Fruit fly (Drosophila melanogaster): ENCODE results near the gene Cox10.

Cox10 gene

dm6 chr2L:10321036-10321583 is 10.2 kb upstream of the Cox10 start:
- TF ChIP-seq h (GFP tag; optimal IDR thresholded peaks at IDR 0.05) (peak; percentile 11), brk (GFP tag; optimal IDR thresholded peaks at IDR 0.05) (peak; percentile 10), fru (GFP tag; optimal IDR thresholded peaks at IDR 0.05) (no peak), Rel (GFP tag; optimal IDR thresholded peaks at IDR 0.05) (no peak), Rel (tag; optimal IDR thresholded peaks at IDR 0.05) (peak; percentile 69), woc (GFP tag; optimal IDR thresholded peaks at IDR 0.05) (peak; percentile 10), CrebA (GFP tag; optimal IDR thresholded peaks at IDR 0.05; ENCODE audit: borderline replicate concordance) (no peak), Myc (optimal IDR thresholded peaks at IDR 0.05) (no peak), rgr (GFP tag; optimal IDR thresholded peaks at IDR 0.05) (no peak)

DNA sequence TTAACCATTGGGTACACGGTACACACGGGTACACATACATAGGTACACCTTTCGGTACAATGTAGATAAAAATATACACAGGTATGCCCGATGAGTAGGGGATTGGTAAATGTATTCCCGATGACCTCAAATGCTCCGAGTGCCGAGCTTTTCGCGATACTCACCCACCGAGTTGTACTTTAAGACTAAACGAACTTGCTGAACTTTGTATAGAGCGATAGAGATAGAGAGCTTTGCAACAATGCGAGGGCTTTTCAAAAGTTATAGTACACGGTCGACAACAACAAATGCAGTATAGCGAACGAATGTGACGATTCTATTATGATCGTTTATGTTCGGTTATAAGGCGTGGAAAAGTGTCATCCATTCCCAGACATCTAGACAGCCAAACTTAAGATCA is 9.7 kb upstream of the Cox10 start:
- TF ChIP-seq h (GFP tag; optimal IDR thresholded peaks at IDR 0.05) (no peak), Rel (GFP tag; optimal IDR thresholded peaks at IDR 0.05) (peak; percentile 21), Rel (tag; optimal IDR thresholded peaks at IDR 0.05) (no peak)

DNA sequence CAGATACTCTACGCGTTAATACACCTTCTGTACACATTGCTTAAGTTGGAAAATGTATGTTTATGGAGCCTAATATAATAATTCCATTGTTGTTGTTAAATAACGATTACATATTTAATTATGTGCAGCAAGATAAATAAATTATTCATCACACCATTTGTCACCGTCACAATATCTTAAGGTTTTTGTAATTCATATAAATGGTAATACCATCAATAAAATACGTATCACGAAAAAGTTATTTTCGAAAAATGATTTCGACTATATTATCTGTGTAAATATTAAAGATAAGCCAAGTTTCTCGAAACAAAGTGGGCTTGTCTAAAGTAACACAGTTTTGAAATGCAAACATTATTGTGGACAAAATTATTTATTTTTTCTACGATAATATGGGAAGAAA is 9.1 kb upstream of the Cox10 start, which contains the start of gene CG4995:
TSS of gene CG4995 (plus strand) at position 301 of the 400 bp plus-strand sequence.
- TF ChIP-seq pan (optimal IDR thresholded peaks at IDR 0.05) (no peak), Vsx2 (GFP tag; optimal IDR thresholded peaks at IDR 0.05; ENCODE audit: partially characterized antibody) (no peak), Hnf4 (GFP tag; optimal IDR thresholded peaks at IDR 0.05) (no peak), dsf (GFP tag; optimal IDR thresholded peaks at IDR 0.05; ENCODE audit: borderline replicate concordance) (no peak), rgr (GFP tag; optimal IDR thresholded peaks at IDR 0.05) (no peak), Sp1 (GFP tag; optimal IDR thresholded peaks at IDR 0.05) (no peak), Dfd (GFP tag; optimal IDR thresholded peaks at IDR 0.05) (no peak), CG9705 (GFP tag; optimal IDR thresholded peaks at IDR 0.05) (no peak), tai (GFP tag; optimal IDR thresholded peaks at IDR 0.05) (no peak)

- no peak for TF ChIP-seq foxo (GFP tag; optimal IDR thresholded peaks at IDR 0.05)
- TF ChIP-seq Hr83 (GFP tag; optimal IDR thresholded peaks at IDR 0.05; ENCODE audit: poor library complexity, severe bottlenecking) = no peak
- no peak for TF ChIP-seq Rel (GFP tag; optimal IDR thresholded peaks at IDR 0.05)
- TF ChIP-seq Rel (tag; optimal IDR thresholded peaks at IDR 0.05) = peak; percentile 77
Measured at dm6 chr2L:10322773-10323487, 8.3 kb upstream of the Cox10 start, which contains the start of gene CG5381. TSS of gene CG5381 (minus strand) at chr2L:10323102.

DNA sequence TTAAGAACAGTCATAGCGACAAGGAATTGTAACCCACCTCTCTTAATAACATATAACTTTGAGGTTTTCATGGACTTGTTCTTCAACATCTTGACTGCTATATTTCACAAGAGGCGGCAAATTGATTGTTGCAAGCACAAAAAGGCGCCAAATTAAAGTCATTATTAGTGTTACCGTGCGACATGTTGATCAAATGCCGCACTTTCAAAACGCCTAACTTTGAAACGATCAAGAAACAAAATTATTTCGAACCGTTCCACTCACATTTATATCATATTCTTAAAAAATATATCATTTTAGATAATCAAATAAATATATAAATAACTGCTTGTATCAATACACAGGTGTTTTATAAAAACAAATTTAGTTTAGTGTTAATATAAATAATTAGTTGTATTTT is 3.5 kb upstream of the Cox10 start, which contains the start of gene RnrL:
TSS of gene RnrL (minus strand) at position 154 of the 400 bp plus-strand sequence.
- TF ChIP-seq lola (GFP tag; optimal IDR thresholded peaks at IDR 0.05) = no peak
- no peak for TF ChIP-seq N (GFP tag; optimal IDR thresholded peaks at IDR 0.05)

DNA sequence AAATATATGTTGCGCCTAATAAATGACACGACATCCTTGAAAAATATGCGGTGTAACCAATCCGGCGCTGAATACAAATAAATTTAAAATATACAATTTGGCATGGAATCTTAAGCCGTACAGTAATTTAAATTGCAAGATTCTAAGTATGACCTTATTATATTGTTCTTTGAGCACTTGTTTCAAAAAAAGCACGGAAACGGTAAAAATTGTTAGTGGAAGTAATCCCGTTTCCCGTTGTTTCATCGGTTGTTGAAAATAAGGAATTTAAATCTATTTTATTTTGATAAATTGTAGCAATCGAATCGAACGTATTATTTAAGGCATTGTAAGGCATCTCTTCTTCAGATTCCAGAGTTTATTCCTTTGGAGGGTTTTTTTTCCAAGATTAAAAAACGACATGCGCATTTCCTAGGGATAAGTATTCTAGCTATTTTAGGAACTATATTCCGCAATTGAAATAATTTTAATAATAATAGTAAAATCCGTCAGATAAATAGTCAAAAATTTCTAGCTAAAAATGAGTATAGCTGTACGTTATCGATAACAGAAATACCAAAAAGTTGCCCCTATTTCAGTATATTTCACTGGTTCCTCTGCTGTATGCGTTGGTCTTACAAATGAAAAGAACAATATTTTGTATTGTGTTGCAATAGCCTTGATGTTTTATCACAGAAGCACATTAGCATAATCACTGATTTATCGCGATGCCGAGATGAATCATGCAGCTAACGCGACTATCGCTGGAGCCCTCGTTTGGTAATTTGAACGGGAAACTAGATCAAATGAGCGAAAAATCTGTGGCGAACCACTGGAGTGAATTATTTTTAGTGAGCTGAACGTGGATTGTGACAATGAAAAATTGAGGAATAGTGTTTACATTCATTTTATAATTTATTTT is 2.1 kb downstream of the Cox10 start, which contains the start of gene GATAd:
TSS of gene GATAd (plus strand) at position 644 of the 901 bp plus-strand sequence.
- TF ChIP-seq woc (GFP tag; optimal IDR thresholded peaks at IDR 0.05) = peak; percentile 2
- no peak for TF ChIP-seq usp (GFP tag; optimal IDR thresholded peaks at IDR 0.05)
- TF ChIP-seq Dfd (GFP tag; optimal IDR thresholded peaks at IDR 0.05) = no peak
- no peak for TF ChIP-seq h (GFP tag; optimal IDR thresholded peaks at IDR 0.05)
- TF ChIP-seq pan (optimal IDR thresholded peaks at IDR 0.05) = no peak
- no peak for TF ChIP-seq fru (GFP tag; optimal IDR thresholded peaks at IDR 0.05)
- no peak for TF ChIP-seq rgr (GFP tag; optimal IDR thresholded peaks at IDR 0.05)
- TF ChIP-seq CrebA (GFP tag; optimal IDR thresholded peaks at IDR 0.05; ENCODE audit: borderline replicate concordance) = no peak
- TF ChIP-seq brk (GFP tag; optimal IDR thresholded peaks at IDR 0.05) = peak; percentile 56
- TF ChIP-seq psq (GFP tag; optimal IDR thresholded peaks at IDR 0.05) = no peak
- peak; percentile 71 for TF ChIP-seq Myc (optimal IDR thresholded peaks at IDR 0.05)
- no peak for TF ChIP-seq Rel (GFP tag; optimal IDR thresholded peaks at IDR 0.05)
- peak; percentile 35 for TF ChIP-seq Rel (tag; optimal IDR thresholded peaks at IDR 0.05)
- TF ChIP-seq Hr83 (GFP tag; optimal IDR thresholded peaks at IDR 0.05; ENCODE audit: poor library complexity, severe bottlenecking) = peak; percentile 50

- TF ChIP-seq lola (GFP tag; optimal IDR thresholded peaks at IDR 0.05) (no peak), HLH106 (tag; optimal IDR thresholded peaks at IDR 0.05) (no peak), Hr83 (GFP tag; optimal IDR thresholded peaks at IDR 0.05; ENCODE audit: poor library complexity, severe bottlenecking) (no peak), Vsx2 (GFP tag; optimal IDR thresholded peaks at IDR 0.05; ENCODE audit: partially characterized antibody) (no peak), dmrt93B (GFP tag; optimal IDR thresholded peaks at IDR 0.05) (no peak), dl (GFP tag; optimal IDR thresholded peaks at IDR 0.05; ENCODE audit: insufficient read depth in 1 of 2, partially characterized antibody in 2 of 2) (no peak), Rel (GFP tag; optimal IDR thresholded peaks at IDR 0.05) (no peak), Rel (tag; optimal IDR thresholded peaks at IDR 0.05) (no peak), Dfd (GFP tag; optimal IDR thresholded peaks at IDR 0.05) (no peak), sv (GFP tag; optimal IDR thresholded peaks at IDR 0.05) (no peak), OdsH (GFP tag; optimal IDR thresholded peaks at IDR 0.05) (no peak), woc (GFP tag; optimal IDR thresholded peaks at IDR 0.05) (no peak), sage (GFP tag; optimal IDR thresholded peaks at IDR 0.05) (no peak), Myc (optimal IDR thresholded peaks at IDR 0.05) (no peak), tai (GFP tag; optimal IDR thresholded peaks at IDR 0.05) (no peak), brk (GFP tag; optimal IDR thresholded peaks at IDR 0.05) (no peak), Mio (GFP tag; optimal IDR thresholded peaks at IDR 0.05) (no peak), CG9705 (GFP tag; optimal IDR thresholded peaks at IDR 0.05) (no peak), CG32264 (GFP tag; optimal IDR thresholded peaks at IDR 0.05) (no peak)
Measured at dm6 chr2L:10334213-10334612, 2.9 kb downstream of the Cox10 start.
